Fruit fly (Drosophila melanogaster) whole organism, embryonic: ENCODE data around the gene CG14439.

Experiments used
- Adf1 ChIP-seq: fragments of 200-800 bp; sonication (Bioruptor generic); IDR thresholded peaks from 2 replicates; pipeline ENCODE4 v1.3.6; 2022; ENCODE audit warnings: missing biosample characterization, missing genetic modification characterization
- C15 ChIP-seq: fragments of 200-800 bp; sonication (Bioruptor generic); IDR thresholded peaks from 3 replicates; pipeline ENCODE4 v1.3.6; 2022; ENCODE audit warnings: missing biosample characterization, missing genetic modification characterization
- CG10147 ChIP-seq: fragments of 200-800 bp; sonication (Bioruptor generic); optimal IDR thresholded peaks from 2 replicates; lab custom pipeline; 2019; ENCODE audit warnings: missing biosample characterization, mild to moderate bottlenecking, missing genetic modification characterization, moderate library complexity
- CG10321 ChIP-seq: fragments of 200-800 bp; sonication (Bioruptor generic); IDR thresholded peaks from 2 replicates; pipeline ENCODE4 v1.3.6; 2022; ENCODE audit warnings: missing biosample characterization, missing genetic modification characterization
- CG12155 ChIP-seq: fragments of 200-800 bp; sonication (Bioruptor generic); optimal IDR thresholded peaks from 3 replicates; lab custom pipeline; 2016; ENCODE audit warnings: missing biosample characterization, missing genetic modification characterization
- CG15514 ChIP-seq: fragments of 200-800 bp; sonication (Bioruptor generic); optimal IDR thresholded peaks from 3 replicates; lab custom pipeline; 2017; ENCODE audit warnings: missing biosample characterization, missing genetic modification characterization, mild to moderate bottlenecking, moderate library complexity, missing genetic modification reagents
- CG1603 ChIP-seq: fragments of 200-800 bp; sonication (Bioruptor generic); optimal IDR thresholded peaks from 2 replicates; lab custom pipeline; 2019; ENCODE audit warnings: missing biosample characterization, mild to moderate bottlenecking, missing genetic modification characterization, moderate library complexity
- CG17328 ChIP-seq: fragments of 200-800 bp; sonication (Bioruptor generic); IDR thresholded peaks from 2 replicates; pipeline ENCODE4 v1.3.6; 2022; ENCODE audit warnings: missing biosample characterization, missing genetic modification characterization
- CG17385 ChIP-seq: fragments of 200-800 bp; sonication (Bioruptor generic); optimal IDR thresholded peaks from 3 replicates; lab custom pipeline; 2018; ENCODE audit warnings: missing biosample characterization, mild to moderate bottlenecking, missing genetic modification characterization
- CG17829 ChIP-seq: fragments of 200-800 bp; optimal IDR thresholded peaks from 2 replicates; lab custom pipeline; 2019; ENCODE audit warnings: missing biosample characterization, mild to moderate bottlenecking, missing genetic modification characterization, moderate library complexity
- CG1832 ChIP-seq: fragments of 200-800 bp; sonication (Bioruptor generic); optimal IDR thresholded peaks from 2 replicates; lab custom pipeline; 2017; ENCODE audit warnings: missing biosample characterization, mild to moderate bottlenecking, missing genetic modification characterization, inconsistent platforms
- CG18619 ChIP-seq: fragments of 200-800 bp; sonication (Bioruptor generic); optimal IDR thresholded peaks from 3 replicates; lab custom pipeline; 2017; ENCODE audit warnings: missing biosample characterization, mild to moderate bottlenecking, missing genetic modification characterization
- CG4328 ChIP-seq: fragments of 200-800 bp; sonication (Bioruptor generic); optimal IDR thresholded peaks from 3 replicates; lab custom pipeline; 2017; ENCODE audit warnings: missing biosample characterization, missing genetic modification reagents, missing genetic modification characterization
- CG6654 ChIP-seq: fragments of 200-800 bp; sonication (Bioruptor generic); optimal IDR thresholded peaks from 2 replicates; lab custom pipeline; 2017; ENCODE audit warnings: missing biosample characterization, mild to moderate bottlenecking, missing genetic modification characterization
- CG7372 ChIP-seq: fragments of 200-800 bp; sonication (Bioruptor generic); IDR thresholded peaks from 2 replicates; pipeline ENCODE4 v1.3.6; 2022; ENCODE audit warnings: missing biosample characterization, missing genetic modification characterization
- CG8924 ChIP-seq: fragments of 200-800 bp; optimal IDR thresholded peaks from 3 replicates; lab custom pipeline; 2019; ENCODE audit warnings: missing biosample characterization, mild to moderate bottlenecking, missing genetic modification characterization, moderate library complexity
- CG9876 ChIP-seq: fragments of 200-800 bp; sonication (Bioruptor generic); optimal IDR thresholded peaks from 2 replicates; lab custom pipeline; 2016; ENCODE audit warnings: missing biosample characterization, missing genetic modification characterization
- CHES-1-like ChIP-seq: fragments of 200-800 bp; sonication (Bioruptor generic); optimal IDR thresholded peaks from 2 replicates; lab custom pipeline; 2016; ENCODE audit warnings: missing biosample characterization, missing genetic modification characterization
- Dip3 ChIP-seq: fragments of 200-800 bp; sonication (Bioruptor generic); optimal IDR thresholded peaks from 3 replicates; lab custom pipeline; 2016; ENCODE audit warnings: missing biosample characterization, missing genetic modification characterization
- Dll ChIP-seq: fragments of 200-800 bp; sonication (Bioruptor generic); IDR thresholded peaks from 4 replicates; pipeline ENCODE4 v1.3.6; 2022; ENCODE audit warnings: missing biosample characterization, missing genetic modification characterization; ENCODE audit not compliant: partially characterized antibody
- Hand ChIP-seq: fragments of 200-800 bp; sonication (Bioruptor generic); optimal IDR thresholded peaks from 2 replicates; lab custom pipeline; 2017; ENCODE audit warnings: mild to moderate bottlenecking, missing biosample characterization, missing genetic modification reagents, missing genetic modification characterization
- Hsf ChIP-seq: fragments of 200-800 bp; sonication (Bioruptor generic); optimal IDR thresholded peaks from 3 replicates; lab custom pipeline; 2016; ENCODE audit warnings: missing biosample characterization, missing genetic modification characterization
- NfI ChIP-seq: fragments of 200-800 bp; sonication (Bioruptor generic); optimal IDR thresholded peaks from 3 replicates; lab custom pipeline; 2018; ENCODE audit warnings: missing biosample characterization, mild to moderate bottlenecking, missing genetic modification characterization, moderate library complexity
- Rx ChIP-seq: fragments of 200-800 bp; sonication (Bioruptor generic); IDR thresholded peaks from 2 replicates; pipeline ENCODE4 v1.3.6; 2022; ENCODE audit warnings: missing biosample characterization, missing genetic modification characterization
- Side ChIP-seq: fragments of 200-800 bp; sonication (Bioruptor generic); optimal IDR thresholded peaks from 2 replicates; lab custom pipeline; 2016; ENCODE audit warnings: missing biosample characterization, missing genetic modification characterization
- Ssrp ChIP-seq: fragments of 200-800 bp; sonication (Bioruptor generic); optimal IDR thresholded peaks from 2 replicates; lab custom pipeline; 2018; ENCODE audit warnings: missing biosample characterization, mild to moderate bottlenecking, missing genetic modification characterization, moderate library complexity
- Xrp1 ChIP-seq: fragments of 200-800 bp; sonication (Bioruptor generic); IDR thresholded peaks from 2 replicates; pipeline ENCODE4 v1.3.6; 2022; ENCODE audit warnings: missing biosample characterization, missing genetic modification characterization
- ab ChIP-seq: fragments of 200-800 bp; sonication (Bioruptor generic); optimal IDR thresholded peaks from 2 replicates; lab custom pipeline; 2016; ENCODE audit warnings: missing biosample characterization, missing genetic modification characterization
- bsh ChIP-seq, 2 experiments: fragments of 200-800 bp; sonication (Bioruptor generic); optimal IDR thresholded peaks; 2 replicates each; lab custom pipeline; 2017 to 2018; ENCODE audit warnings: mild to moderate bottlenecking in 2 of 2, missing biosample characterization in 2 of 2, missing genetic modification characterization in 2 of 2, moderate library complexity in 1 of 2
- da ChIP-seq: fragments of 200-800 bp; sonication (Bioruptor generic); optimal IDR thresholded peaks from 2 replicates; lab custom pipeline; 2016; ENCODE audit warnings: missing biosample characterization, missing genetic modification characterization
- disco-r ChIP-seq: fragments of 200-800 bp; sonication (Bioruptor generic); optimal IDR thresholded peaks from 2 replicates; lab custom pipeline; 2016; ENCODE audit warnings: missing biosample characterization, missing genetic modification characterization
- eve ChIP-seq, 2 experiments: fragments of >200 bp; optimal IDR thresholded peaks; 2 replicates each; lab custom pipeline; 2017; ENCODE audit warnings: missing biosample characterization in 2 of 2, missing genetic modification characterization in 2 of 2
- gce ChIP-seq: fragments of 200-800 bp; sonication (Bioruptor generic); IDR thresholded peaks from 3 replicates; pipeline ENCODE4 v1.3.6; 2022; ENCODE audit warnings: missing biosample characterization, missing genetic modification characterization
- gcm2 ChIP-seq: fragments of 200-800 bp; sonication (Bioruptor generic); optimal IDR thresholded peaks from 2 replicates; lab custom pipeline; 2016; ENCODE audit warnings: missing biosample characterization, missing genetic modification characterization
- gsb ChIP-seq: fragments of 200-800 bp; sonication (Bioruptor generic); IDR thresholded peaks from 2 replicates; pipeline ENCODE4 v1.3.6; 2022; ENCODE audit warnings: missing biosample characterization, missing genetic modification characterization
- her ChIP-seq: fragments of 200-800 bp; sonication (Bioruptor generic); optimal IDR thresholded peaks from 2 replicates; lab custom pipeline; 2016; ENCODE audit warnings: missing biosample characterization, missing genetic modification characterization
- hkb ChIP-seq, 2 experiments: fragments of 200-800 bp in 1 of 2; fragments of >200 bp in 1 of 2; sonication (Bioruptor generic) in 1 of 2; IDR thresholded peaks in 1 of 2; optimal IDR thresholded peaks in 1 of 2; 2 replicates each; pipeline versions ENCODE4 v1.3.6 to Lab custom; 2017 to 2022; ENCODE audit warnings: missing biosample characterization in 1 of 2, missing genetic modification characterization in 1 of 2
- kay ChIP-seq: fragments of 200-800 bp; sonication (Bioruptor generic); optimal IDR thresholded peaks from 2 replicates; lab custom pipeline; 2016; ENCODE audit warnings: missing biosample characterization, missing genetic modification characterization
- kni ChIP-seq: fragments of 200-800 bp; sonication (Bioruptor generic); optimal IDR thresholded peaks from 3 replicates; lab custom pipeline; 2017; ENCODE audit warnings: mild to moderate bottlenecking, missing biosample characterization, missing genetic modification reagents, missing genetic modification characterization
- nmo ChIP-seq: fragments of 200-800 bp; sonication (Bioruptor generic); optimal IDR thresholded peaks from 2 replicates; lab custom pipeline; 2018; ENCODE audit warnings: missing biosample characterization, mild to moderate bottlenecking, missing genetic modification characterization, moderate library complexity
- oc ChIP-seq: fragments of 200-800 bp; sonication (Bioruptor generic); optimal IDR thresholded peaks from 2 replicates; lab custom pipeline; 2018; ENCODE audit warnings: missing biosample characterization, mild to moderate bottlenecking, missing genetic modification characterization, moderate library complexity
- psq ChIP-seq: fragments of 200-800 bp; sonication (Bioruptor generic); optimal IDR thresholded peaks from 2 replicates; lab custom pipeline; 2017; ENCODE audit warnings: missing biosample characterization, missing genetic modification characterization
- row ChIP-seq: fragments of 200-800 bp; sonication (Bioruptor generic); IDR thresholded peaks from 3 replicates; pipeline ENCODE4 v1.3.6; 2022; ENCODE audit warnings: missing biosample characterization, missing genetic modification characterization
- run ChIP-seq: fragments of 200-800 bp; sonication (Bioruptor generic); optimal IDR thresholded peaks from 3 replicates; lab custom pipeline; 2018; ENCODE audit warnings: missing biosample characterization, mild to moderate bottlenecking, missing genetic modification characterization
- sens ChIP-seq: fragments of 200-800 bp; sonication (Bioruptor generic); peaks from one replicate; lab custom pipeline; 2016; ENCODE audit warnings: missing biosample characterization, missing genetic modification characterization
- stwl ChIP-seq: fragments of 200-800 bp; sonication (Bioruptor generic); optimal IDR thresholded peaks from 3 replicates; lab custom pipeline; 2018; ENCODE audit warnings: missing biosample characterization, mild to moderate bottlenecking, missing genetic modification characterization, moderate library complexity
- tio ChIP-seq: fragments of 200-800 bp; sonication (Bioruptor generic); optimal IDR thresholded peaks from 2 replicates; lab custom pipeline; 2017; ENCODE audit warnings: missing biosample characterization, missing genetic modification characterization, inconsistent platforms

The CG14439 gene

DNA sequence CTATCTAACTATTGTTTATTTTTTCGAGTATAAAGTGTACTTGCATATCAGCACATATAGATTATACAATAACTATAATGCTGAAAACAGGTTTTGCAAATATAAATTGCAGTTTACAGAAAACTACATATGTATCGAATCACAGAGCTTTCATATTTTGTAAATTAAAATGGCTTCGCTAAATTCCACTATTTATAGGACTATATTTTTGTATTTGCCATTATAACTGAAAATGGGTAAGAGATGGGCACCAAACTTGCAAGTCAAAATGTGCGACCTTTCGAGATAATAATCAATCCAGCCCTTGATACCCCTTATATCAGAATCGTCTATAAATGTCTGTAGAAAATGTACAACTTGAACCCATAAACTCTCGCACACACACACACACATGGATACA lies 44.1 kb upstream of the CG14439 start (continued):
- TF ChIP-seq Dll (GFP tag; lab: Robert Waterston, UW): no peak
- TF ChIP-seq tio (GFP tag; lab: Kevin White, UChicago): no peak
- no peak for TF ChIP-seq CG17829 (tag; lab: Kevin White, UChicago)
- TF ChIP-seq Xrp1: no peak
- no peak for TF ChIP-seq CG1832 (GFP tag; lab: Kevin White, UChicago)
- TF ChIP-seq stwl (tag; lab: Kevin White, UChicago): no peak
- TF ChIP-seq bsh (GFP tag; optimal IDR thresholded peaks at IDR 0.05; lab: Kevin White, UChicago): no peak
- no peak for TF ChIP-seq CG4328 (GFP tag; lab: Kevin White, UChicago)
- no peak for TF ChIP-seq gce (GFP tag; lab: Robert Waterston, UW)
- no peak for TF ChIP-seq ab (GFP tag; lab: Kevin White, UChicago)
- no peak for TF ChIP-seq CG8924 (tag; lab: Kevin White, UChicago)
- no peak for TF ChIP-seq run (tag; lab: Kevin White, UChicago)
- TF ChIP-seq row: no peak
- peak; percentile 5 for TF ChIP-seq Ssrp (tag; lab: Kevin White, UChicago)
- peak in 1 of 2 experiments; percentile 31 for TF ChIP-seq eve (GFP tag; optimal IDR thresholded peaks at IDR 0.05; lab: Kevin White, UChicago)
- peak; percentile 78 for TF ChIP-seq sens (GFP tag; lab: Kevin White, UChicago)
- TF ChIP-seq Hsf: no peak
- TF ChIP-seq nmo: peak; percentile 5
- TF ChIP-seq gsb: no peak
- peak; percentile 22 for TF ChIP-seq CG17385
- TF ChIP-seq CG18619 (GFP tag; lab: Kevin White, UChicago): no peak

DNA sequence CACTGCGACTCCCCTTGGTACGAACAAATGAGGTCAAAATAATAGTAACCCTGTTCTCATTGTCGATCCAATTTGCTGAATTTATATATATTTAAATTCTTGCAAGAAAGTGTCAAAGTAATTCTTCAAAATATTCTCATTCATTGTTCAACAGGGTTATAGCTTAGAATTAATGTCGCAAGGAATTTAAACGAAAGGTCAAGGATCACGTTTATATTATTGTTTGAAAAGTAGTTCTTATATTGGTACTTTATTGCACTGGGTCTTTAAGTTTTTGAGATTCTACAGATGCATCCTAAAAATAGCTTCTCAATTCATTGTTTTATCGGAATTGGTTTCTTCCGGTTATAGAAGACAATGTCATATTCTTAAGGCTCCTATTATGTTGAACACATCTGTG lies 43.4 kb upstream of the CG14439 start:
- TF ChIP-seq CHES-1-like (GFP tag; lab: Kevin White, UChicago) (no peak), CG1832 (GFP tag; lab: Kevin White, UChicago) (no peak), run (tag; lab: Kevin White, UChicago) (no peak), bsh (GFP tag; optimal IDR thresholded peaks at IDR 0.05; lab: Kevin White, UChicago) (peak in 1 of 2 experiments; percentile 24)
- TF ChIP-seq, all 482 proteins: peak for 1

DNA sequence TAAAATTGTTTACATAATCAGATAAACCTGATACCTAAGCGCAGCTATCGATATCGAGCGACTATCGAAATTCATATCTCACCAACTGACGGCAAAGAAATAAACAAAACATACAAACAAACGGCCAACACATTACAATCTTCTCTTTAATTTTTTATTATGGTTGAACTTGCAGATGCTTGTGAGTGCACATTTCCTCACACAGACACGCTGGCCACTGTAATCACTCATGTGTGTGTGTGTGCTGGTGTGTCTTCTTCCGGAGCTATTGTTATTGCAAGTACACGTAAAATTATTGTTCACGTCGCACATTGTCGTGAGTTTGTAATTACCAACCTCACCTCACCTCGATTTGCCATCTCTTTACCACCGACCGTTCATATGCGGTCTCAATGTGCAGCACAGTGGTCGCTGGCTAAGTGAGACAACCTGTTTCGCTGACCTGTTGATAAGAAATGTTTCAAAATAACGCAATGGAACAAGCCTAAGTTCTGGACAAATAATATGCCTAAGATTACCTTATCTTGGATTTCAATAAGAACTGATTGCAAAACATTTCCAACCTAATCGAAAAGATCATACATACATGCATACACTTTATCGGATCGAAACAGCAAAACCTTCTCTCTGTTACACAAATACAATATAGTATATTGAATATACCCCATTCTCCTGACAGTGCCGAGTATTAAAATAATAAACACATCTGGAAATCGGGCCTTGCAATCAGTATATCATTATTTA lies 42.1 kb upstream of the CG14439 start:
- TF ChIP-seq Dip3 (GFP tag; lab: Kevin White, UChicago) (no peak), da (GFP tag; lab: Kevin White, UChicago) (no peak), C15 (no peak), CG15514 (GFP tag; lab: Kevin White, UChicago) (no peak), hkb (optimal IDR thresholded peaks at IDR 0.05; lab: Kevin White, UChicago) (no peak), hkb (GFP tag; IDR thresholded peaks at IDR 0.05; lab: Robert Waterston, UW) (no peak), Rx (GFP tag; lab: Robert Waterston, UW) (no peak), CG9876 (GFP tag; lab: Kevin White, UChicago) (no peak), CG10147 (GFP tag; lab: Kevin White, UChicago) (no peak), CG10321 (GFP tag; lab: Robert Waterston, UW) (no peak), kay (GFP tag; lab: Kevin White, UChicago) (no peak), NfI (GFP tag; lab: Kevin White, UChicago) (no peak), Hand (GFP tag; lab: Kevin White, UChicago) (no peak), Adf1 (no peak), kni (peak; percentile 8), Hsf (no peak), gcm2 (GFP tag; lab: Kevin White, UChicago) (no peak), CHES-1-like (GFP tag; lab: Kevin White, UChicago) (no peak), CG6654 (GFP tag; lab: Kevin White, UChicago) (no peak), CG1603 (peak; percentile 26), her (no peak), Side (GFP tag; lab: Kevin White, UChicago) (no peak), disco-r (GFP tag; lab: Kevin White, UChicago) (no peak), oc (no peak), CG7372 (no peak), CG12155 (GFP tag; lab: Kevin White, UChicago) (no peak), psq (GFP tag; lab: Kevin White, UChicago) (no peak), CG17328 (GFP tag; lab: Robert Waterston, UW) (no peak)
